Worm (Caenorhabditis elegans) whole organism, L1 larva: ENCODE results near the gene cest-6.

Experiments
- C04F5.9 ChIP-seq: sonication (generic microtip); optimal IDR thresholded peaks from 2 replicates; lab custom pipeline; 2016; ENCODE audit warnings: missing genetic modification characterization, missing compliant biosample characterization
- C16A3.4 ChIP-seq: fragments of 150-350 bp; optimal IDR thresholded peaks from 2 replicates; lab custom pipeline; 2014; ENCODE audit warnings: missing biosample characterization, missing genetic modification characterization
- F16B12.6 ChIP-seq: fragments of 150-350 bp; optimal IDR thresholded peaks from 2 replicates; lab custom pipeline; 2014; ENCODE audit warnings: missing biosample characterization, missing genetic modification characterization
- Y116A8C.19 ChIP-seq: sonication (generic microtip); optimal IDR thresholded peaks from 2 replicates; lab custom pipeline; 2016; ENCODE audit warnings: missing compliant biosample characterization, missing genetic modification characterization, borderline replicate concordance
- ama-1 ChIP-seq: fragments of 150-350 bp; optimal IDR thresholded peaks from 2 replicates; lab custom pipeline; 2014
- ceh-63 ChIP-seq: fragments of 200-800 bp; sonication (Bioruptor generic); optimal IDR thresholded peaks from 2 replicates; lab custom pipeline; 2018; ENCODE audit warnings: mild to moderate bottlenecking, missing genetic modification characterization, missing compliant biosample characterization
- ceh-8 ChIP-seq: fragments of 200-800 bp; sonication (Bioruptor generic); optimal IDR thresholded peaks from 2 replicates; lab custom pipeline; 2018; ENCODE audit warnings: mild to moderate bottlenecking, missing genetic modification characterization, moderate library complexity, missing compliant biosample characterization
- ceh-90 ChIP-seq: sonication (generic microtip); optimal IDR thresholded peaks from 2 replicates; lab custom pipeline; 2016; ENCODE audit warnings: missing genetic modification characterization, missing compliant biosample characterization
- dsc-1 ChIP-seq: sonication (generic microtip); optimal IDR thresholded peaks from 2 replicates; lab custom pipeline; 2016; ENCODE audit warnings: mild to moderate bottlenecking, missing genetic modification characterization, missing compliant biosample characterization
- efl-3 ChIP-seq: fragments of 200-800 bp; sonication (Bioruptor generic); optimal IDR thresholded peaks from 2 replicates; lab custom pipeline; 2018; ENCODE audit warnings: mild to moderate bottlenecking, missing genetic modification characterization, missing compliant biosample characterization
- elt-2 ChIP-seq: sonication (generic microtip); optimal IDR thresholded peaks from 2 replicates; lab custom pipeline; 2016; ENCODE audit warnings: missing genetic modification characterization, mild to moderate bottlenecking, inconsistent platforms, missing compliant biosample characterization, missing genetic modification reagents
- fkh-10 ChIP-seq: sonication (generic microtip); optimal IDR thresholded peaks from 2 replicates; lab custom pipeline; 2017; ENCODE audit warnings: missing biosample characterization, missing genetic modification reagents, missing genetic modification characterization
- hlh-17 ChIP-seq: fragments of 200-800 bp; sonication (Bioruptor generic); optimal IDR thresholded peaks from 2 replicates; lab custom pipeline; 2018; ENCODE audit warnings: missing genetic modification characterization, mild to moderate bottlenecking, missing compliant biosample characterization, moderate library complexity, borderline replicate concordance
- hlh-4 ChIP-seq: sonication (generic microtip); optimal IDR thresholded peaks from 2 replicates; lab custom pipeline; 2016; ENCODE audit warnings: mild to moderate bottlenecking, missing genetic modification characterization, missing compliant biosample characterization
- hpl-2 ChIP-seq: fragments of 150-350 bp; optimal IDR thresholded peaks from 2 replicates; lab custom pipeline; 2014; ENCODE audit warnings: missing biosample characterization, missing genetic modification reagents, missing genetic modification characterization
- irx-1 ChIP-seq: sonication (generic microtip); optimal IDR thresholded peaks from 2 replicates; lab custom pipeline; 2016; ENCODE audit warnings: missing genetic modification characterization, missing compliant biosample characterization
- isw-1 ChIP-seq: fragments of 200-800 bp; sonication (Bioruptor generic); IDR thresholded peaks from 2 replicates; pipeline ENCODE4 v1.3.6; 2022; ENCODE audit warnings: missing genetic modification characterization, missing compliant biosample characterization
- lin-13 ChIP-seq: fragments of 150-350 bp; optimal IDR thresholded peaks from 2 replicates; lab custom pipeline; 2014; ENCODE audit warnings: missing biosample characterization, missing genetic modification reagents, missing genetic modification characterization
- lin-14 ChIP-seq: fragments of 200-800 bp; sonication (Bioruptor generic); optimal IDR thresholded peaks from 2 replicates; lab custom pipeline; 2018; ENCODE audit warnings: mild to moderate bottlenecking, missing genetic modification characterization, moderate library complexity, missing compliant biosample characterization
- lin-15B ChIP-seq: fragments of 150-350 bp; sonication (generic microtip); optimal IDR thresholded peaks from 3 replicates; lab custom pipeline; 2014; ENCODE audit warnings: missing biosample characterization, missing genetic modification characterization
- lir-3 ChIP-seq: sonication (generic microtip); optimal IDR thresholded peaks from 2 replicates; lab custom pipeline; 2016; ENCODE audit warnings: mild to moderate bottlenecking, missing genetic modification characterization, moderate library complexity, missing compliant biosample characterization; ENCODE audit not compliant: poor library complexity
- mep-1 ChIP-seq: fragments of 150-350 bp; optimal IDR thresholded peaks from 2 replicates; lab custom pipeline; 2014; ENCODE audit warnings: missing biosample characterization, missing genetic modification characterization
- nhr-11 ChIP-seq: fragments of 150-350 bp; optimal IDR thresholded peaks from 2 replicates; lab custom pipeline; 2014; ENCODE audit warnings: missing biosample characterization, missing genetic modification characterization
- nhr-19 ChIP-seq: fragments of 200-800 bp; sonication (Bioruptor generic); conservative IDR thresholded peaks from 2 replicates; pipeline ENCODE4 v1.3.6; 2022; ENCODE audit warnings: missing genetic modification characterization, missing compliant biosample characterization
- nhr-237 ChIP-seq: fragments of 150-350 bp; optimal IDR thresholded peaks from 2 replicates; lab custom pipeline; 2014; ENCODE audit warnings: missing biosample characterization, missing genetic modification characterization
- nhr-47 ChIP-seq: sonication (generic microtip); optimal IDR thresholded peaks from 2 replicates; lab custom pipeline; 2016; ENCODE audit warnings: mild to moderate bottlenecking, missing genetic modification characterization, moderate library complexity, missing compliant biosample characterization
- nhr-76 ChIP-seq: sonication (generic microtip); optimal IDR thresholded peaks from 2 replicates; lab custom pipeline; 2017; ENCODE audit warnings: missing biosample characterization, missing genetic modification characterization
- nhr-77 ChIP-seq: fragments of 150-350 bp; optimal IDR thresholded peaks from 2 replicates; lab custom pipeline; 2014; ENCODE audit warnings: missing biosample characterization, missing genetic modification characterization
- nhr-84 ChIP-seq: sonication (generic microtip); optimal IDR thresholded peaks from 2 replicates; lab custom pipeline; 2017; ENCODE audit warnings: missing biosample characterization, missing genetic modification characterization
- nhr-85 ChIP-seq: sonication (generic microtip); peaks from one replicate; lab custom pipeline; 2016; ENCODE audit warnings: missing genetic modification characterization, inconsistent platforms, missing compliant biosample characterization
- pqm-1 ChIP-seq: sonication (generic microtip); optimal IDR thresholded peaks from 3 replicates; lab custom pipeline; 2017; ENCODE audit warnings: missing biosample characterization, missing genetic modification characterization
- rnt-1 ChIP-seq: sonication (generic microtip); optimal IDR thresholded peaks from 2 replicates; lab custom pipeline; 2016; ENCODE audit warnings: mild to moderate bottlenecking, missing genetic modification characterization, moderate library complexity, missing compliant biosample characterization
- snpc-4 ChIP-seq: fragments of 150-350 bp; optimal IDR thresholded peaks from 2 replicates; lab custom pipeline; 2014; ENCODE audit warnings: missing biosample characterization, missing genetic modification characterization
- snu-23 ChIP-seq: sonication (generic microtip); optimal IDR thresholded peaks from 2 replicates; lab custom pipeline; 2016; ENCODE audit warnings: missing genetic modification characterization, missing compliant biosample characterization
- sox-4 ChIP-seq: sonication (generic microtip); optimal IDR thresholded peaks from 2 replicates; lab custom pipeline; 2016; ENCODE audit warnings: missing genetic modification characterization, missing compliant biosample characterization
- swsn-7 ChIP-seq: sonication (generic microtip); optimal IDR thresholded peaks from 2 replicates; lab custom pipeline; 2016; ENCODE audit warnings: missing genetic modification characterization, missing compliant biosample characterization
- tbx-2 ChIP-seq: sonication (generic microtip); optimal IDR thresholded peaks from 2 replicates; lab custom pipeline; 2016; ENCODE audit warnings: missing genetic modification characterization, missing compliant biosample characterization
- tlp-1 ChIP-seq: fragments of 150-350 bp; optimal IDR thresholded peaks from 2 replicates; lab custom pipeline; 2014; ENCODE audit warnings: missing biosample characterization, missing genetic modification characterization
- unc-30 ChIP-seq: sonication (generic microtip); optimal IDR thresholded peaks from 2 replicates; lab custom pipeline; 2017; ENCODE audit warnings: missing biosample characterization, missing genetic modification characterization
- unc-62 ChIP-seq: fragments of 150-350 bp; optimal IDR thresholded peaks from 2 replicates; lab custom pipeline; 2014; ENCODE audit warnings: missing biosample characterization, missing genetic modification reagents, missing genetic modification characterization
- xbp-1 ChIP-seq: sonication (generic microtip); optimal IDR thresholded peaks from 2 replicates; lab custom pipeline; 2016; ENCODE audit warnings: missing genetic modification characterization, missing compliant biosample characterization
- ztf-11 ChIP-seq, 2 experiments: sonication (generic microtip); optimal IDR thresholded peaks; 2 replicates each; lab custom pipeline; 2016 to 2017; ENCODE audit warnings: missing genetic modification characterization in 2 of 2, missing biosample characterization in 1 of 2, missing compliant biosample characterization in 1 of 2

cest-6 gene

DNA sequence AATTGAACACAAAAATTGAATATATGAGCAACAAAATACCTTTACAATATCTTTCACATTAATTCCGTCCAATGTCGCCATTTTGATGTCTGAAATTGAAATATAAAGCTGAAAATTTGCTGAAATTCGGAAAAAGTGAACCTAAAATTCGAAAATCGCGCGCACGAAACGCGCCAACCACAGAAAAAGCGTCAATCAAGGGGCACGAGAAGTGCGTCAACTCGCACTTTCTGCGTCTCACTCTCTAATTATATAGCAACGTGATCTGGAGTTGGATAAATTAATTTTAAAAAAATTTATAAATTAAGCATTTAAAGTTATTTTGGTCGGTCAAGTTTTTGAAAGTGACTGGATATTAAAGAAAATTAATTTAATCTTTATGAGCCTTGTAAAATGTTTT lies 9.0 kb downstream of the cest-6 start, which contains the start of gene ruvb-2 (continued):
- TF ChIP-seq sox-4 (tag; lab: Kevin White, UChicago) (peak; percentile 69), ztf-11 (tag; optimal IDR thresholded peaks at IDR 0.05; lab: Kevin White, UChicago) (peak in 1 of 2 experiments; percentile 62), lir-3 (tag; lab: Kevin White, UChicago) (peak; percentile 61), elt-2 (tag; lab: Kevin White, UChicago) (peak; percentile 44), ama-1 (peak; percentile 14), nhr-84 (no peak), hlh-17 (GFP tag; lab: Kevin White, UChicago) (no peak), rnt-1 (tag; lab: Kevin White, UChicago) (peak; percentile 92), lin-13 (GFP tag; lab: Kevin White, UChicago) (peak; percentile 87), irx-1 (peak; percentile 84), mep-1 (tag; lab: Kevin White, UChicago) (peak; percentile 98), snu-23 (peak; percentile 93), nhr-85 (tag; lab: Kevin White, UChicago) (peak; percentile 92), hpl-2 (GFP tag; lab: Kevin White, UChicago) (peak; percentile 42), unc-30 (tag; lab: Kevin White, UChicago) (no peak), nhr-237 (tag; lab: Kevin White, UChicago) (peak; percentile 48), ceh-90 (tag; lab: Kevin White, UChicago) (peak; percentile 8), lin-15B (peak; percentile 91), nhr-11 (tag; lab: Kevin White, UChicago) (peak; percentile 68), snpc-4 (tag; lab: Kevin White, UChicago) (peak; percentile 92), hlh-4 (tag; lab: Kevin White, UChicago) (no peak), nhr-77 (tag; lab: Kevin White, UChicago) (peak; percentile 71), nhr-19 (peak; percentile 89), xbp-1 (tag; lab: Kevin White, UChicago) (peak; percentile 89), tbx-2 (tag; lab: Kevin White, UChicago) (peak; percentile 88), Y116A8C.19 (tag; lab: Kevin White, UChicago) (no peak), ceh-63 (GFP tag; lab: Kevin White, UChicago) (no peak), C04F5.9 (tag; lab: Kevin White, UChicago) (peak; percentile 55), pqm-1 (tag; lab: Kevin White, UChicago) (no peak), F16B12.6 (tag; lab: Kevin White, UChicago) (peak; percentile 69), lin-14 (peak; percentile 93), swsn-7 (tag; lab: Kevin White, UChicago) (peak; percentile 90), C16A3.4 (tag; lab: Kevin White, UChicago) (peak; percentile 92), nhr-76 (no peak), tlp-1 (tag; lab: Kevin White, UChicago) (no peak), dsc-1 (peak; percentile 92), ceh-8 (GFP tag; lab: Kevin White, UChicago) (peak; percentile 81)

DNA sequence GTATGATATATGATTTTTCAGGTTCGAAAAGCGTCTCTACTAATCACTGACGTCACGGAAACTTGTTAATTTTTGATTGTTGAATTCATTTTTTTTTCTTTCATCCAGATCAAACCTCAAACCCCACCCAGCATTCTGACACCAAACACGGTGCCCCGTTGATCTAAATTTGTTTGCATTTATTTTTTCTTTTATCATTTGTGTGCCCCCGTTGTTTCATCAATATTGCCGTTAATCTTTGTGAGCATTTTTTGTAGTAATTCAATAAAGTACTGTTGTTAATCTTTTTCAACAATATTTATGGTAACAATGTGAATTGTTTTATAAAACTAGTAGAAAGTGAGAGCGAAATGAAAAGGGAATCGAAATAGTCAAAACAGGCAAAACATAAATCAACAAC lies 11.5 kb downstream of the cest-6 start:
- TF ChIP-seq efl-3 (GFP tag; lab: Kevin White, UChicago) (no peak), unc-62 (GFP tag; lab: Kevin White, UChicago) (no peak), fkh-10 (GFP tag; lab: Kevin White, UChicago) (no peak), isw-1 (GFP tag; lab: Robert Waterston, UW) (no peak)

DNA sequence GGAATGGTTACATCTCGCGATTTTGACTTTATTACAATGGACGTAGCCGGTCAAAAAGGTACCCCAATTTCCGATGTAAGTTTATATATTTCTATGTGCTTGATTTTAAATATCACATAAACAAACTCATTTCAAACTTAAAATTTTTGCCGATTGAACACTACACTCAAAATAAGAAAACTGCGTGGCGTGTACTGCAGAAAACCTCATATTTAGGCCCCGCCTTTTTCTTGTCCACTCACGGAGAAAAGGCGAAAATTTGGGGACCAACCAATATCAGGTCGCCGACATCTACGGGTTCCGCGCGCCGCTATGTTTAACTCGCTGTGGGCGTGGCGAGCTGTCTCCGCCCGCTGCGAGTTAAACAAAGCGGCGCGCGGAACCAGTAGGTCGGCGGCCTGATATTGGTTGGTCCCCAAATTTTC lies 14.1 kb downstream of the cest-6 start:
- peak; percentile 8 for TF ChIP-seq nhr-47
- TF ChIP-seq snpc-4 (tag; lab: Kevin White, UChicago), result peak; percentile 71
- peak; percentile 8 for TF ChIP-seq nhr-85 (tag; lab: Kevin White, UChicago)
- TF ChIP-seq nhr-19, result peak; percentile 52
